Fruit fly (Drosophila melanogaster) whole organism, embryonic: ENCODE measurements around the gene CG31680.

Source experiments
- Bteb2 ChIP-seq: fragments of 200-800 bp; sonication (Bioruptor generic); optimal IDR thresholded peaks from 2 replicates; lab custom pipeline; 2016; ENCODE audit warnings: missing biosample characterization, missing genetic modification characterization
- CG10147 ChIP-seq: fragments of 200-800 bp; sonication (Bioruptor generic); optimal IDR thresholded peaks from 2 replicates; lab custom pipeline; 2019; ENCODE audit warnings: missing biosample characterization, mild to moderate bottlenecking, missing genetic modification characterization, moderate library complexity
- CG11085 ChIP-seq: fragments of 200-800 bp; sonication (Bioruptor generic); IDR thresholded peaks from 2 replicates; pipeline ENCODE4 v1.3.6; 2022; ENCODE audit warnings: missing biosample characterization, missing genetic modification characterization
- CG12942 ChIP-seq: fragments of 200-800 bp; sonication (Bioruptor generic); optimal IDR thresholded peaks from 3 replicates; lab custom pipeline; 2016; ENCODE audit warnings: missing biosample characterization, missing genetic modification characterization
- CG13287 ChIP-seq: fragments of 200-800 bp; sonication (Bioruptor generic); IDR thresholded peaks from 2 replicates; pipeline ENCODE4 v1.3.6; 2022; ENCODE audit warnings: missing biosample characterization, missing genetic modification characterization; ENCODE audit not compliant: partially characterized antibody
- CG13624 ChIP-seq: fragments of 200-800 bp; sonication (Bioruptor generic); optimal IDR thresholded peaks from 2 replicates; lab custom pipeline; 2016; ENCODE audit warnings: missing biosample characterization, missing genetic modification characterization
- CG14965 ChIP-seq: fragments of 200-800 bp; sonication (Bioruptor generic); optimal IDR thresholded peaks from 2 replicates; lab custom pipeline; 2016; ENCODE audit warnings: missing biosample characterization, missing genetic modification characterization, borderline replicate concordance
- CG15514 ChIP-seq: fragments of 200-800 bp; sonication (Bioruptor generic); optimal IDR thresholded peaks from 3 replicates; lab custom pipeline; 2017; ENCODE audit warnings: missing biosample characterization, missing genetic modification characterization, mild to moderate bottlenecking, moderate library complexity, missing genetic modification reagents
- CG1647 ChIP-seq: fragments of 200-800 bp; sonication (Bioruptor generic); optimal IDR thresholded peaks from 3 replicates; lab custom pipeline; 2016; ENCODE audit warnings: missing biosample characterization, missing genetic modification characterization
- CG17186 ChIP-seq: fragments of 200-800 bp; sonication (Bioruptor generic); optimal IDR thresholded peaks from 3 replicates; lab custom pipeline; 2017; ENCODE audit warnings: missing biosample characterization, missing genetic modification reagents, missing genetic modification characterization
- CG17829 ChIP-seq: fragments of 200-800 bp; optimal IDR thresholded peaks from 2 replicates; lab custom pipeline; 2019; ENCODE audit warnings: missing biosample characterization, mild to moderate bottlenecking, missing genetic modification characterization, moderate library complexity
- CG33557 ChIP-seq: fragments of 200-800 bp; sonication (Bioruptor generic); optimal IDR thresholded peaks from 2 replicates; lab custom pipeline; 2019; ENCODE audit warnings: missing biosample characterization, mild to moderate bottlenecking, missing genetic modification characterization, moderate library complexity
- CG43689 ChIP-seq: fragments of 200-800 bp; sonication (Bioruptor generic); IDR thresholded peaks from 2 replicates; pipeline ENCODE4 v1.3.6; 2022; ENCODE audit warnings: missing biosample characterization, missing genetic modification characterization
- CG4404 ChIP-seq: fragments of 200-800 bp; sonication (Bioruptor generic); IDR thresholded peaks from 2 replicates; pipeline ENCODE4 v1.3.6; 2022; ENCODE audit warnings: missing biosample characterization, missing genetic modification characterization
- CG4730 ChIP-seq: fragments of 200-800 bp; sonication (Bioruptor generic); IDR thresholded peaks from 2 replicates; pipeline ENCODE4 v1.3.6; 2022; ENCODE audit warnings: missing biosample characterization, missing genetic modification characterization
- CG5180 ChIP-seq: fragments of 200-800 bp; sonication (Bioruptor generic); optimal IDR thresholded peaks from 3 replicates; lab custom pipeline; 2017; ENCODE audit warnings: missing biosample characterization, missing genetic modification characterization, mild to moderate bottlenecking, moderate library complexity, missing genetic modification reagents
- CG6175 ChIP-seq: fragments of 200-800 bp; sonication (Bioruptor generic); IDR thresholded peaks from 3 replicates; pipeline ENCODE4 v1.3.6; 2022; ENCODE audit warnings: missing biosample characterization, missing genetic modification characterization
- CG6689 ChIP-seq: fragments of 200-800 bp; sonication (Bioruptor generic); IDR thresholded peaks from 2 replicates; pipeline ENCODE4 v1.3.6; 2022; ENCODE audit warnings: missing biosample characterization, missing genetic modification characterization
- CG7928 ChIP-seq: fragments of 200-800 bp; sonication (Bioruptor generic); optimal IDR thresholded peaks from 2 replicates; lab custom pipeline; 2017; ENCODE audit warnings: missing biosample characterization, mild to moderate bottlenecking, missing genetic modification characterization
- CG8359 ChIP-seq: fragments of 200-800 bp; sonication (Bioruptor generic); optimal IDR thresholded peaks from 2 replicates; lab custom pipeline; 2017; ENCODE audit warnings: missing biosample characterization, mild to moderate bottlenecking, missing genetic modification characterization, borderline replicate concordance
- D ChIP-seq, 2 experiments: fragments of 200-800 bp in 1 of 2; fragments of >200 bp in 1 of 2; sonication (Bioruptor generic) in 1 of 2; optimal IDR thresholded peaks; 2 replicates in 1 of 2; 3 replicates in 1 of 2; lab custom pipeline; 2017; ENCODE audit warnings: mild to moderate bottlenecking in 1 of 2, missing biosample characterization in 1 of 2, missing genetic modification characterization in 1 of 2, missing genetic modification reagents in 1 of 2
- Doc2 ChIP-seq: fragments of 200-800 bp; sonication (Bioruptor generic); IDR thresholded peaks from 2 replicates; pipeline ENCODE4 v1.3.6; 2022; ENCODE audit warnings: missing biosample characterization, missing genetic modification characterization
- H15 ChIP-seq: fragments of 200-800 bp; sonication (Bioruptor generic); IDR thresholded peaks from 3 replicates; pipeline ENCODE4 v1.3.6; 2022; ENCODE audit warnings: missing biosample characterization, missing genetic modification characterization
- HLHmδ ChIP-seq: fragments of 200-800 bp; sonication (Bioruptor generic); optimal IDR thresholded peaks from 2 replicates; lab custom pipeline; 2018; ENCODE audit warnings: missing biosample characterization, mild to moderate bottlenecking, missing genetic modification characterization, moderate library complexity
- Hmr ChIP-seq: fragments of 200-800 bp; sonication (Bioruptor generic); optimal IDR thresholded peaks from 3 replicates; lab custom pipeline; 2017; ENCODE audit warnings: mild to moderate bottlenecking, missing biosample characterization, missing genetic modification reagents, missing genetic modification characterization
- MTF-1 ChIP-seq: fragments of 200-800 bp; sonication (Bioruptor generic); optimal IDR thresholded peaks from 2 replicates; lab custom pipeline; 2018; ENCODE audit warnings: missing biosample characterization, mild to moderate bottlenecking, missing genetic modification characterization, borderline replicate concordance
- Nf-YC ChIP-seq: fragments of 200-800 bp; optimal IDR thresholded peaks from 3 replicates; lab custom pipeline; 2019; ENCODE audit warnings: missing biosample characterization, mild to moderate bottlenecking, missing genetic modification characterization, moderate library complexity
- Pdp1 ChIP-seq, 2 experiments: fragments of 200-800 bp; sonication (Bioruptor generic); optimal IDR thresholded peaks; 3 replicates each; lab custom pipeline; 2016; ENCODE audit warnings: missing biosample characterization in 2 of 2, missing genetic modification characterization in 2 of 2, mild to moderate bottlenecking in 1 of 2, moderate library complexity in 1 of 2
- TFAM ChIP-seq: fragments of 200-800 bp; sonication (Bioruptor generic); optimal IDR thresholded peaks from 2 replicates; lab custom pipeline; 2017; ENCODE audit warnings: missing biosample characterization, missing genetic modification characterization, inconsistent platforms
- Usf ChIP-seq: fragments of 200-800 bp; sonication (Bioruptor generic); optimal IDR thresholded peaks from 2 replicates; lab custom pipeline; 2017; ENCODE audit warnings: missing genotype, missing biosample characterization, missing genetic modification characterization
- br ChIP-seq: fragments of >200 bp; optimal IDR thresholded peaks from 2 replicates; lab custom pipeline; 2017
- disco-r ChIP-seq: fragments of 200-800 bp; sonication (Bioruptor generic); optimal IDR thresholded peaks from 2 replicates; lab custom pipeline; 2016; ENCODE audit warnings: missing biosample characterization, missing genetic modification characterization
- ewg ChIP-seq: fragments of 200-800 bp; sonication (Bioruptor generic); optimal IDR thresholded peaks from 3 replicates; lab custom pipeline; 2017; ENCODE audit warnings: mild to moderate bottlenecking, missing biosample characterization, missing genetic modification reagents, missing genetic modification characterization
- exex ChIP-seq: fragments of 200-800 bp; sonication (Bioruptor generic); optimal IDR thresholded peaks from 4 replicates; lab custom pipeline; 2018; ENCODE audit warnings: missing biosample characterization, mild to moderate bottlenecking, missing genetic modification characterization, moderate library complexity
- fru ChIP-seq: fragments of >200 bp; optimal IDR thresholded peaks from 2 replicates; lab custom pipeline; 2017
- hb ChIP-seq: fragments of 200-800 bp; sonication (Bioruptor generic); IDR thresholded peaks from 3 replicates; pipeline ENCODE4 v1.3.6; 2022; ENCODE audit warnings: missing biosample characterization, missing genetic modification characterization; ENCODE audit not compliant: partially characterized antibody
- inv ChIP-seq: fragments of 200-800 bp; sonication (Bioruptor generic); IDR thresholded peaks from 2 replicates; pipeline ENCODE4 v1.3.6; 2022; ENCODE audit warnings: missing biosample characterization, missing genetic modification characterization; ENCODE audit not compliant: partially characterized antibody
- klu ChIP-seq: fragments of 200-800 bp; sonication (Bioruptor generic); IDR thresholded peaks from 2 replicates; pipeline ENCODE4 v1.3.6; 2022; ENCODE audit warnings: missing biosample characterization, missing genetic modification characterization
- lilli ChIP-seq: fragments of 200-800 bp; sonication (Bioruptor generic); optimal IDR thresholded peaks from 3 replicates; lab custom pipeline; 2016; ENCODE audit warnings: missing biosample characterization, missing genetic modification characterization
- lov ChIP-seq, 2 experiments: fragments of 200-800 bp in 1 of 2; fragments of >200 bp in 1 of 2; sonication (Bioruptor generic) in 1 of 2; IDR thresholded peaks in 1 of 2; optimal IDR thresholded peaks in 1 of 2; 2 replicates in 1 of 2; 3 replicates in 1 of 2; pipeline versions ENCODE4 v1.3.6 to Lab custom; 2017 to 2022; ENCODE audit warnings: missing biosample characterization in 1 of 2, missing genetic modification characterization in 1 of 2
- maf-S ChIP-seq: fragments of 200-800 bp; sonication (Bioruptor generic); optimal IDR thresholded peaks from 2 replicates; lab custom pipeline; 2016; ENCODE audit warnings: missing biosample characterization, missing genetic modification characterization
- oc ChIP-seq: fragments of 200-800 bp; sonication (Bioruptor generic); optimal IDR thresholded peaks from 2 replicates; lab custom pipeline; 2018; ENCODE audit warnings: missing biosample characterization, mild to moderate bottlenecking, missing genetic modification characterization, moderate library complexity
- peb ChIP-seq: fragments of 200-800 bp; sonication (Bioruptor generic); IDR thresholded peaks from 2 replicates; pipeline ENCODE4 v1.3.6; 2022; ENCODE audit warnings: missing biosample characterization, missing genetic modification characterization
- pita ChIP-seq: fragments of 200-800 bp; sonication (Bioruptor generic); optimal IDR thresholded peaks from 2 replicates; lab custom pipeline; 2017; ENCODE audit warnings: missing biosample characterization, mild to moderate bottlenecking, missing genetic modification characterization
- sc ChIP-seq, 3 experiments: fragments of >200 bp in 2 of 3; fragments of 200-800 bp in 1 of 3; sonication (Bioruptor generic) in 1 of 3; optimal IDR thresholded peaks; 2 replicates in 2 of 3; 3 replicates in 1 of 3; lab custom pipeline; 2017; ENCODE audit warnings: mild to moderate bottlenecking in 1 of 3, missing biosample characterization in 1 of 3, missing genetic modification characterization in 1 of 3, missing genetic modification reagents in 1 of 3
- sd ChIP-seq: fragments of 200-800 bp; sonication (Bioruptor generic); optimal IDR thresholded peaks from 3 replicates; lab custom pipeline; 2018; ENCODE audit warnings: missing biosample characterization, mild to moderate bottlenecking, missing genetic modification characterization, moderate library complexity
- sens ChIP-seq: fragments of 200-800 bp; sonication (Bioruptor generic); peaks from one replicate; lab custom pipeline; 2016; ENCODE audit warnings: missing biosample characterization, missing genetic modification characterization
- sima ChIP-seq: fragments of 200-800 bp; sonication (Bioruptor generic); optimal IDR thresholded peaks from 2 replicates; lab custom pipeline; 2016; ENCODE audit warnings: missing biosample characterization, missing genetic modification characterization
- slbo ChIP-seq: fragments of 200-800 bp; sonication (Bioruptor generic); IDR thresholded peaks from 2 replicates; pipeline ENCODE4 v1.3.6; 2022; ENCODE audit warnings: missing biosample characterization, missing genetic modification characterization

The CG31680 gene

dm6 chr2L:20656110-20656509 lies 16.2 kb downstream of the CG31680 start, which contains the start of the genes brun and CG2614 (continued):
- TF ChIP-seq CG17186 (GFP tag; lab: Kevin White, UChicago) (peak; percentile 70), CG10147 (GFP tag; lab: Kevin White, UChicago) (no peak), H15 (GFP tag; lab: Robert Waterston, UW) (peak; percentile 60; the same call in 2 of the 3 replicates), TFAM (GFP tag; lab: Kevin White, UChicago) (no peak), oc (tag; lab: Kevin White, UChicago) (no peak), exex (tag; lab: Kevin White, UChicago) (no peak), CG15514 (GFP tag; lab: Kevin White, UChicago) (peak; percentile 58), Hmr (GFP tag; lab: Kevin White, UChicago) (no peak), lilli (GFP tag; lab: Kevin White, UChicago) (peak; percentile 86), CG11085 (0 out of 2 replicates have a peak, but pooled peaks have one; percentile 40), klu (GFP tag; lab: Robert Waterston, UW) (peak; percentile 57; the same call in 1 of the 2 replicates), sc (optimal IDR thresholded peaks at IDR 0.05; lab: Kevin White, UChicago) (no peak), sc (GFP tag; optimal IDR thresholded peaks at IDR 0.05; lab: Kevin White, UChicago) (no peak), CG12942 (peak; percentile 69), disco-r (peak; percentile 59), br (lab: Kevin White, UChicago) (no peak), CG43689 (GFP tag; lab: Robert Waterston, UW) (no peak), CG14965 (GFP tag; lab: Kevin White, UChicago) (no peak), HLHmδ (no peak), Doc2 (GFP tag; lab: Robert Waterston, UW) (no peak), Nf-YC (peak; percentile 87), sd (tag; lab: Kevin White, UChicago) (no peak), fru (lab: Kevin White, UChicago) (no peak), ewg (GFP tag; lab: Kevin White, UChicago) (no peak), CG7928 (GFP tag; lab: Kevin White, UChicago) (no peak), CG33557 (GFP tag; lab: Kevin White, UChicago) (peak; percentile 15), Usf (GFP tag; lab: Kevin White, UChicago) (no peak), CG4730 (peak; percentile 71), CG17829 (tag; lab: Kevin White, UChicago) (peak; percentile 73), sens (GFP tag; lab: Kevin White, UChicago) (peak; percentile 99), pita (GFP tag; lab: Kevin White, UChicago) (no peak), CG13287 (GFP tag; lab: Robert Waterston, UW) (peak; percentile 96), CG4404 (GFP tag; lab: Robert Waterston, UW) (peak; percentile 83), peb (GFP tag; lab: Robert Waterston, UW) (peak; percentile 26; the same call in 1 of the 2 replicates), CG8359 (GFP tag; lab: Kevin White, UChicago) (no peak), maf-S (GFP tag; lab: Kevin White, UChicago) (peak; percentile 65), MTF-1 (GFP tag; lab: Kevin White, UChicago) (no peak), sima (no peak), Bteb2 (GFP tag; lab: Kevin White, UChicago) (peak; percentile 73), CG5180 (GFP tag; lab: Kevin White, UChicago) (no peak), Pdp1 (GFP tag; optimal IDR thresholded peaks at IDR 0.05; lab: Kevin White, UChicago) (peak in 1 of 2 experiments; percentile 81), slbo (GFP tag; lab: Robert Waterston, UW) (peak; percentile 90), D (optimal IDR thresholded peaks at IDR 0.05; lab: Kevin White, UChicago) (no peak), D (GFP tag; optimal IDR thresholded peaks at IDR 0.05; lab: Kevin White, UChicago) (no peak), CG1647 (GFP tag; lab: Kevin White, UChicago) (peak; percentile 71), CG6175 (GFP tag; lab: Robert Waterston, UW) (no peak), hb (GFP tag; lab: Robert Waterston, UW) (peak; percentile 85), inv (GFP tag; lab: Robert Waterston, UW) (peak; percentile 85), lov (optimal IDR thresholded peaks at IDR 0.05; lab: Kevin White, UChicago) (no peak), lov (GFP tag; IDR thresholded peaks at IDR 0.05; lab: Robert Waterston, UW) (no peak), CG6689 (peak; percentile 80), CG13624 (GFP tag; lab: Kevin White, UChicago) (peak; percentile 69)
